Worm (Caenorhabditis elegans): ENCODE results near the gene spk-1.

Gene spk-1

DNA sequence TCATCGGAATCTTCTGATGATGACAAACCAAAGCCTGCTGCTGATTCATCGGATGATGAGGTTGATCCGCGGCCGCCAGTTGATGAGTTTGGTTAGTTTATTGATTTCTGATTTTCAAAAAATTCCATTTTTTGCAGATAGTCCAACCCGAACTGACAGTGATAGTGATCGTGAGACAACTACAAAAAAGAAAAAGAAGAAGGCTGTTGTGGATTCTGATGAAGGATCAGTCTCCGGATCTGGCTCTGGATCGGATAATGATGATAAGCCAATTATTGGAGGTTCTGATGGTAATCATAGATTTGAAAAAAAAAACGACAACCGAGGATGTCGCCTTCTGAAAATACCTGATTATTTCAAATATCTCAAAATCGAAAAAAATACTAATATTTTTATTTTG, 39.7 kb downstream of the spk-1 start:
- TF ChIP-seq ceh-45 (GFP tag; IDR thresholded peaks at IDR 0.05) (no peak), npax-4 (tag; optimal IDR thresholded peaks at IDR 0.05) (no peak), ceh-6 (GFP tag; optimal IDR thresholded peaks at IDR 0.05) (no peak), nhr-232 (tag; optimal IDR thresholded peaks at IDR 0.05) (no peak), ama-1 (optimal IDR thresholded peaks at IDR 0.05) (no peak), unc-55 (GFP tag; optimal IDR thresholded peaks at IDR 0.05) (no peak), pha-4 (tag; optimal IDR thresholded peaks at IDR 0.05) (no peak), ceh-18 (tag; optimal IDR thresholded peaks at IDR 0.05) (no peak), lin-11 (tag; optimal IDR thresholded peaks at IDR 0.05) (no peak), K09A11.1 (tag; optimal IDR thresholded peaks at IDR 0.05; ENCODE audit: insufficient read depth) (no peak), ceh-30 (tag; optimal IDR thresholded peaks at IDR 0.05) (no peak), ceh-9 (tag; optimal IDR thresholded peaks at IDR 0.05) (no peak), mec-3 (tag; optimal IDR thresholded peaks at IDR 0.05; ENCODE audit: borderline replicate concordance) (no peak), tbx-2 (tag; optimal IDR thresholded peaks at IDR 0.05) (no peak)

DNA sequence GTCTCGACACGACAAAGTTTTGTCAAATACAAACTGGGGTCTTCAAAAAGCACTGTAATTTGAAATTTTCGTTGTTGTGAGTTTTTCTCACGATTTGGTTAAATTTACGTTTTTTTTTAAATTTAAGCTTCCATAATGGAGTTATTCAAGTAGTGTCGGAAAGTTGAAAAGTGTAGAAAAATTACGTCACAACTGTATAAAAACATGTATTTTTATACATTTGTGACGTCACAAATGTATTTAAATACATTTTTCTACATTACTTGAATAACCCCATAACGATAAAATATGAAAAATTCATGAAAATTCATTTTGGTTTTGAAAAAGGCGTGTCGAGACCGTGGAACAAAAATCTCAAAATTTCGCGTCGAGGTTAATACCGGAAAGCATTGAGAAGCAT, 41.0 kb downstream of the spk-1 start:
- TF ChIP-seq ceh-18 (tag; optimal IDR thresholded peaks at IDR 0.05) (no peak), odd-2 (tag; optimal IDR thresholded peaks at IDR 0.05) (no peak), ceh-6 (GFP tag; optimal IDR thresholded peaks at IDR 0.05) (no peak), che-1 (tag; optimal IDR thresholded peaks at IDR 0.05) (no peak), pax-1 (tag; optimal IDR thresholded peaks at IDR 0.05) (no peak), unc-3 (GFP tag; conservative IDR thresholded peaks at IDR 0.05) (no peak), unc-3 (tag; optimal IDR thresholded peaks at IDR 0.05) (no peak), nhr-11 (tag; optimal IDR thresholded peaks at IDR 0.05) (no peak), C08G9.2 (tag; optimal IDR thresholded peaks at IDR 0.05) (no peak), F13H6.1 (tag; optimal IDR thresholded peaks at IDR 0.05) (no peak), ceh-30 (tag; optimal IDR thresholded peaks at IDR 0.05) (no peak), K09A11.1 (tag; optimal IDR thresholded peaks at IDR 0.05; ENCODE audit: insufficient read depth) (no peak), unc-42 (tag; optimal IDR thresholded peaks at IDR 0.05) (no peak), fkh-6 (tag; optimal IDR thresholded peaks at IDR 0.05) (no peak), ceh-2 (tag; optimal IDR thresholded peaks at IDR 0.05) (no peak), elt-2 (tag; optimal IDR thresholded peaks at IDR 0.05) (no peak), hlh-8 (tag; optimal IDR thresholded peaks at IDR 0.05) (no peak), C38D4.7 (GFP tag; optimal IDR thresholded peaks at IDR 0.05) (no peak), tbx-7 (tag; optimal IDR thresholded peaks at IDR 0.05) (no peak), ttx-3 (tag; optimal IDR thresholded peaks at IDR 0.05) (no peak)

DNA sequence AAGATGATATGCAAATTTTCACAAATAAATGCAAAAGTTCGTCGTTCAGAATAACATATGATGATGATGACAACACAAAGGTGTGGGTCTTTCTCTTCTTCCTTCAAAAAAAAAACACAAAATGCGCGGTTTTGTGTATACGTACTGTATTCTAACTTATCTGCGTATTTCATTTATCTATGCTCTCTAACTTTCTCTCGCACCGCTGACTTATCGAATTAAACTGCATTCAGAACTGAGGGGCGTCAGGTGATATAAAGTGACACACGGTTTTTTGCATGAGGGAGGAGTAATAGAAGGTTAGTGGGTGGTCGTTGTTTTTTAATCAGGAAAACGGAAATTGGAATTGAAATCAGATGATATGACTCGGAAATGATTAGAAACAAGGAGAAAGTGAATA, 43.9 kb downstream of the spk-1 start, which contains the start of gene sod-4:
Gene sod-4 (minus strand): TSS at position 109 of the 400 bp plus-strand sequence.
- TF ChIP-seq dmd-4 (tag; optimal IDR thresholded peaks at IDR 0.05; ENCODE audit: borderline replicate concordance) (no peak), C38D4.7 (GFP tag; optimal IDR thresholded peaks at IDR 0.05) (no peak), mec-3 (tag; optimal IDR thresholded peaks at IDR 0.05; ENCODE audit: borderline replicate concordance) (no peak), eyg-1 (tag; optimal IDR thresholded peaks at IDR 0.05) (no peak)

DNA sequence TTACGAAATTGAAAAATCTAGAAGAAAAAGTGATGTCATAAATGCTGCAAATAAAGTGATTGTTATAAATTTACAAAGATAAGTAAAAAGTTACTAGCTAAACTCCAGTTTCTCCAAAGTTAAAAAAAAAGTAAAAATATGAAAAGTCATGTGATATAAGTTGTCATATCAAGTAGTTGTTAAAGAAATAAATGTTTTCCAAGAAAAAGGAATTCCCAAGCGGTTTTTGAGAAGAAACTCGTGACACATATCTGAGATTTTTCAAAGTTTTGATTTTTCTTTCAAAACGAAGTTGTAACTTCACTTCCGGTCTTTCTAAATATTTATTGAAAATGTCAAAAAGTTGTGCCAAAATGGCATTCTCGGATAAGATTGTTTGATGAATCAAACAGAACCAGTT, 44.7 kb downstream of the spk-1 start:
- TF ChIP-seq hlh-8 (tag; optimal IDR thresholded peaks at IDR 0.05): no peak

DNA sequence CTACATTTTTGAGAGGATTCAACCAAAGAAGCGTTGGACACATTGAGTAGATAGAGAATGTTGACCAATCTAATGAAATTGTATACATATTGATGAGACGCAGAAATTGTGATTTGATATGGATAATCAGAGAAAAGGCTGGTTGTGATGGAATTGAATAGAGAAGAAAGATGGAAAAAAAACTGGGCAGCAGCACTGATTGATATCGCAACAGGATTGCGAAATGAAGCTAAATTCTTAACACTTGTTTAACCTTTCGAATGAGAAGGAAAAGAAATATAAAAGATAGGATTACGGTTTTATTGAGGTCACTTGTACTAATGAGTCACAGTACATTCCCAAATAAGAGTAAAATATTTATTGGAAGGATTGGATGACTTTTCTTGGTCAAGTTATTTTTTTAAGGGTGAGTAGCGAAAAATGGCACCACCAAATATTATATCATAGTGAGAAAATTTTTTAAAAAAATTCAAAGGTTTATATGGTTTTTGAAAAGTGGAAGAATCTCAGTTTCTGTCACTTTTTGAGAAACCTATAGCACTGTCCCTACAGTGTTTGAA, 45.8 kb downstream of the spk-1 start:
- TF ChIP-seq tbx-2 (tag; optimal IDR thresholded peaks at IDR 0.05) (no peak), hlh-13 (GFP tag; optimal IDR thresholded peaks at IDR 0.05) (no peak), nhr-232 (tag; optimal IDR thresholded peaks at IDR 0.05) (no peak), unc-42 (tag; optimal IDR thresholded peaks at IDR 0.05) (no peak), ceh-24 (tag; optimal IDR thresholded peaks at IDR 0.05) (no peak), fax-1 (tag; optimal IDR thresholded peaks at IDR 0.05) (no peak), pha-4 (tag; optimal IDR thresholded peaks at IDR 0.05) (no peak), C38D4.7 (GFP tag; optimal IDR thresholded peaks at IDR 0.05) (no peak), dmd-4 (tag; optimal IDR thresholded peaks at IDR 0.05; ENCODE audit: borderline replicate concordance) (no peak), hlh-15 (tag; optimal IDR thresholded peaks at IDR 0.05) (no peak), ceh-45 (GFP tag; IDR thresholded peaks at IDR 0.05) (no peak), dve-1 (tag; optimal IDR thresholded peaks at IDR 0.05) (no peak), ceh-30 (tag; optimal IDR thresholded peaks at IDR 0.05) (no peak)
